Worm (Caenorhabditis elegans) whole organism, L4 larva: ENCODE measurements around the gene F58B3.4.

Source experiments
- F49E8.2 ChIP-seq: sonication (generic microtip); optimal IDR thresholded peaks from 2 replicates; lab custom pipeline; 2016; ENCODE audit warnings: missing compliant biosample characterization, mild to moderate bottlenecking, missing genetic modification characterization, borderline replicate concordance
- T20F7.1 ChIP-seq: fragments of 200-800 bp; sonication (Bioruptor generic); optimal IDR thresholded peaks from 2 replicates; lab custom pipeline; 2018; ENCODE audit warnings: mild to moderate bottlenecking, missing genetic modification characterization, missing compliant biosample characterization
- Y75B8A.6 ChIP-seq: fragments of 200-800 bp; sonication (Bioruptor generic); IDR thresholded peaks from 2 replicates; pipeline ENCODE4 v1.3.6; 2022; ENCODE audit warnings: missing genetic modification reagents, missing genetic modification characterization, missing compliant biosample characterization
- ZK337.2 ChIP-seq: fragments of 200-800 bp; sonication (Bioruptor generic); IDR thresholded peaks from 2 replicates; pipeline ENCODE4 v1.3.6; 2022; ENCODE audit warnings: missing genetic modification reagents, missing genetic modification characterization, missing compliant biosample characterization
- aha-1 ChIP-seq: fragments of 150-350 bp; peaks from one replicate; lab custom pipeline; 2014; ENCODE audit warnings: missing biosample characterization, missing genetic modification characterization
- ces-1 ChIP-seq: fragments of 150-350 bp; sonication (generic microtip); optimal IDR thresholded peaks from 4 replicates; lab custom pipeline; 2014; ENCODE audit warnings: missing biosample characterization, missing genetic modification reagents, missing genetic modification characterization
- daf-16 ChIP-seq, 3 experiments: sonication (generic microtip); optimal IDR thresholded peaks; 2 replicates each; lab custom pipeline; 2016 to 2017; ENCODE audit warnings: missing genetic modification characterization in 3 of 3, missing genetic modification reagents in 3 of 3, mild to moderate bottlenecking in 2 of 3, missing compliant biosample characterization in 2 of 3, missing biosample characterization in 1 of 3, moderate library complexity in 1 of 3
- daf-19 ChIP-seq: fragments of 200-800 bp; sonication (Bioruptor generic); conservative IDR thresholded peaks from 2 replicates; pipeline ENCODE4 v1.3.6; 2022; ENCODE audit warnings: missing genetic modification characterization, missing compliant biosample characterization
- dpl-1 ChIP-seq: fragments of 150-350 bp; optimal IDR thresholded peaks from 2 replicates; lab custom pipeline; 2014; ENCODE audit warnings: missing biosample characterization, missing genetic modification reagents, missing genetic modification characterization
- egl-43 ChIP-seq: fragments of 200-800 bp; sonication (Bioruptor generic); IDR thresholded peaks from 2 replicates; pipeline ENCODE4 v1.3.6; 2022; ENCODE audit warnings: missing genetic modification reagents, missing genetic modification characterization, missing compliant biosample characterization
- hlh-11 ChIP-seq: fragments of 200-800 bp; sonication (Bioruptor generic); optimal IDR thresholded peaks from 2 replicates; lab custom pipeline; 2018; ENCODE audit warnings: mild to moderate bottlenecking, missing genetic modification characterization, missing compliant biosample characterization
- hlh-30 ChIP-seq: sonication (generic microtip); optimal IDR thresholded peaks from 2 replicates; lab custom pipeline; 2017; ENCODE audit warnings: antibody characterized with exemption, mild to moderate bottlenecking, missing genetic modification characterization, missing compliant biosample characterization; ENCODE audit not compliant: insufficient read depth
- lin-1 ChIP-seq: fragments of 200-800 bp; sonication (Bioruptor generic); IDR thresholded peaks from 2 replicates; pipeline ENCODE4 v1.3.6; 2022; ENCODE audit warnings: missing genetic modification reagents, missing genetic modification characterization, missing compliant biosample characterization
- lin-15B ChIP-seq: fragments of 150-350 bp; sonication (generic microtip); optimal IDR thresholded peaks from 3 replicates; lab custom pipeline; 2014; ENCODE audit warnings: missing biosample characterization, missing genetic modification characterization
- lin-29 ChIP-seq: fragments of 200-800 bp; sonication (Bioruptor generic); IDR thresholded peaks from 2 replicates; pipeline ENCODE4 v1.3.6; 2022; ENCODE audit warnings: missing genetic modification reagents, missing genetic modification characterization, missing compliant biosample characterization
- lin-38 ChIP-seq: fragments of 200-800 bp; sonication (Bioruptor generic); IDR thresholded peaks from 2 replicates; pipeline ENCODE4 v1.3.6; 2022; ENCODE audit warnings: missing genetic modification reagents, missing genetic modification characterization, missing compliant biosample characterization
- lin-39 ChIP-seq: fragments of 150-350 bp; optimal IDR thresholded peaks from 2 replicates; lab custom pipeline; 2014; ENCODE audit warnings: missing biosample characterization, missing genetic modification reagents, missing genetic modification characterization
- lir-3 ChIP-seq: sonication (generic microtip); optimal IDR thresholded peaks from 2 replicates; lab custom pipeline; 2016; ENCODE audit warnings: mild to moderate bottlenecking, missing genetic modification characterization, missing compliant biosample characterization
- madf-5 ChIP-seq, 2 experiments: fragments of 200-800 bp; sonication (Bioruptor generic); IDR thresholded peaks; 2 replicates each; pipeline ENCODE4 v1.3.6; 2022; ENCODE audit warnings: missing compliant biosample characterization in 2 of 2, missing genetic modification characterization in 2 of 2
- mep-1 ChIP-seq: fragments of 150-350 bp; sonication (generic microtip); optimal IDR thresholded peaks from 3 replicates; lab custom pipeline; 2014; ENCODE audit warnings: missing biosample characterization, missing genetic modification characterization
- mes-2 ChIP-seq: sonication (generic microtip); optimal IDR thresholded peaks from 2 replicates; lab custom pipeline; 2016; ENCODE audit warnings: missing genotype, mild to moderate bottlenecking, missing genetic modification characterization, missing compliant biosample characterization; ENCODE audit not compliant: poor library complexity, severe bottlenecking
- mxl-3 ChIP-seq: fragments of 200-800 bp; sonication (Bioruptor generic); optimal IDR thresholded peaks from 2 replicates; lab custom pipeline; 2018; ENCODE audit warnings: mild to moderate bottlenecking, missing genetic modification characterization, missing compliant biosample characterization
- nhr-10 ChIP-seq: fragments of 150-350 bp; optimal IDR thresholded peaks from 2 replicates; lab custom pipeline; 2014; ENCODE audit warnings: missing biosample characterization, missing genetic modification characterization
- nhr-42 ChIP-seq: fragments of 200-800 bp; sonication (Bioruptor generic); IDR thresholded peaks from 2 replicates; pipeline ENCODE4 v1.3.6; 2022; ENCODE audit warnings: missing genetic modification characterization, missing compliant biosample characterization
- nhr-48 ChIP-seq: sonication (generic microtip); optimal IDR thresholded peaks from 2 replicates; lab custom pipeline; 2016; ENCODE audit warnings: mild to moderate bottlenecking, missing genetic modification characterization, missing compliant biosample characterization
- nhr-77 ChIP-seq: fragments of 150-350 bp; optimal IDR thresholded peaks from 2 replicates; lab custom pipeline; 2014; ENCODE audit warnings: missing biosample characterization, missing genetic modification characterization
- pha-4 ChIP-seq, 2 experiments: fragments of 150-350 bp in 1 of 2; fragments of 200-800 bp in 1 of 2; sonication (Bioruptor generic) in 1 of 2; IDR thresholded peaks in 1 of 2; optimal IDR thresholded peaks in 1 of 2; 2 replicates each; pipeline versions ENCODE4 v1.3.6 to Lab custom; 2014 to 2022; ENCODE audit warnings: missing genetic modification characterization in 2 of 2, missing genetic modification reagents in 2 of 2, missing biosample characterization in 1 of 2, missing compliant biosample characterization in 1 of 2
- rbr-2 ChIP-seq: sonication (generic microtip); optimal IDR thresholded peaks from 2 replicates; lab custom pipeline; 2016; ENCODE audit warnings: missing genotype, missing genetic modification characterization, missing compliant biosample characterization
- skn-1 ChIP-seq: fragments of 150-350 bp; optimal IDR thresholded peaks from 2 replicates; lab custom pipeline; 2014; ENCODE audit warnings: missing biosample characterization, missing genetic modification characterization
- snpc-1.2 ChIP-seq: fragments of 200-800 bp; sonication (Bioruptor generic); IDR thresholded peaks from 2 replicates; pipeline ENCODE4 v1.3.6; 2022; ENCODE audit warnings: missing genetic modification reagents, missing genetic modification characterization, missing compliant biosample characterization
- unc-130 ChIP-seq: sonication (generic microtip); optimal IDR thresholded peaks from 2 replicates; lab custom pipeline; 2016; ENCODE audit warnings: missing genetic modification reagents, missing genetic modification characterization, missing compliant biosample characterization
- unc-62 ChIP-seq, 3 experiments: fragments of 150-350 bp in 1 of 3; sonication (generic microtip); optimal IDR thresholded peaks in 2 of 3; peaks in 1 of 3; 1 replicate in 1 of 3; 2 replicates in 2 of 3; lab custom pipeline; 2014 to 2017; ENCODE audit warnings: missing biosample characterization in 3 of 3, missing genetic modification characterization in 3 of 3, missing genetic modification reagents in 3 of 3, missing genotype in 1 of 3
- ztf-7 ChIP-seq: fragments of 150-350 bp; optimal IDR thresholded peaks from 2 replicates; lab custom pipeline; 2014; ENCODE audit warnings: missing biosample characterization, missing genetic modification characterization

The F58B3.4 gene

DNA sequence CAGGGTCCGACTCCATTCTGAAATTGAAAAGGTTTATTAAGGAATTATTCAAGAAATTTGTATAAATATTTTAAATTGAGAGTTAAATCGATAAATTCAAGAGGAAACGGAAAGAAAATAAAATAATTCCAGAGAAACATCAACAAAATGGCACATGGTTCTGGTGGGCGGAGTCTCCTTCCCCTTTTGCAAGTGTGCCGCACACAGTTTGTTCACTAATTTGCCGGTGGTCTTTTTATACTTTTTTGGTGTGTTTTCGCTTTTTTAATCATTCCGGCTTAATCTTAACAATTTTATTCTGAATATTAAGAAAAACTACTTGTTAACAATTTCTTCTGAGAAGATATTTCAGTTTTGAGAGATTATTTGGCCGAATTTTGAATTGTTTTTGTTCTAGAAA, 26.7 kb downstream of the F58B3.4 start, which contains the start of the genes ragc-1 and Y24F12A.1 (continued):
- TF ChIP-seq dpl-1 (GFP tag; lab: Kevin White, UChicago) (peak; percentile 46), lin-1 (no peak), daf-19 (GFP tag; lab: Robert Waterston, UW) (no peak), rbr-2 (peak; percentile 15), mes-2 (tag; lab: Kevin White, UChicago) (peak; percentile 83), ces-1 (GFP tag; lab: Kevin White, UChicago) (no peak), T20F7.1 (GFP tag; lab: Kevin White, UChicago) (peak; percentile 3), skn-1 (tag; lab: Kevin White, UChicago) (no peak), mxl-3 (GFP tag; lab: Kevin White, UChicago) (peak; percentile 78), lin-29 (no peak), hlh-30 (tag; lab: Kevin White, UChicago) (peak; percentile 82), lin-39 (tag; lab: Kevin White, UChicago) (no peak), mep-1 (tag; lab: Kevin White, UChicago) (peak; percentile 76), pha-4 (GFP tag; IDR thresholded peaks at IDR 0.05; lab: Robert Waterston, UW) (no peak), pha-4 (tag; optimal IDR thresholded peaks at IDR 0.05; lab: Kevin White, UChicago) (peak; percentile 51), daf-16 (GFP tag; optimal IDR thresholded peaks at IDR 0.05; lab: Kevin White, UChicago) (no peak), daf-16 (tag; optimal IDR thresholded peaks at IDR 0.05; lab: Kevin White, UChicago) (peak; percentile 57), hlh-11 (tag; lab: Kevin White, UChicago) (peak; percentile 44), madf-5 (GFP tag; IDR thresholded peaks at IDR 0.05; lab: Robert Waterston, UW) (no peak), unc-130 (peak; percentile 59), lir-3 (tag; lab: Kevin White, UChicago) (no peak), nhr-42 (GFP tag; lab: Robert Waterston, UW) (no peak), nhr-77 (tag; lab: Kevin White, UChicago) (peak; percentile 27)
- TF ChIP-seq, all 104 proteins: peak for 19

DNA sequence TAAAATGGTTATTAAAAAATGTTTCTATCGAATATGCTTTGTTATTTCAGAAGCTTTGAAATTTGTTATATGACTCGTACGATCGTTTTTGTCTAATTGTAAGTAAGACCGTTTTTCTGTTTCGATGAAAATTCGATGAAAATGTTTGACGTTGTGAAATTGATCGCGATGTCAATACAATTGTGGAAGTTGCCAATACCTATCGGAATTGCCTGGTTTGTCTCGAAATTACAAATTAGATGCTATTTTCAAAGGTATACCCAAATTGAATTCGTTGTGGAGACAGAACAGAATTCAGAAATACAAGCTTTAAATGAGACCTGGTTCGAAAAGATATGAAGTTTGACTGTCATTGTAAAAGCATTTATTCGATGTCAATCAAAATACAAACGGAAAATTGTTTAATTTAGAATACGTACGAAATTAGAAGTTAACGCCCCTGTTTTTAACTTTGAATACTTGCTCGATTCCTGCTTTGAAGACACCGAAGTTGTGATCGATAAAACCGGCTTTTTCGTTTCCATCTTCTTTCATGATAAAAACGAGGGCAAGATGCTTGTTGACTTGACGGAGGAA, 28.3 kb downstream of the F58B3.4 start:
- TF ChIP-seq unc-62 (GFP tag; optimal IDR thresholded peaks at IDR 0.05 in 1 of 2; lab: Kevin White, UChicago) (peak in 1 of 2 experiments; percentile 96), unc-62 (tag; optimal IDR thresholded peaks at IDR 0.05; lab: Kevin White, UChicago) (no peak), ZK337.2 (GFP tag; lab: Robert Waterston, UW) (no peak), Y75B8A.6 (GFP tag; lab: Robert Waterston, UW) (no peak), lin-15B (no peak), lin-38 (peak; percentile 47), snpc-1.2 (GFP tag; lab: Robert Waterston, UW) (peak; percentile 40; the same call in 1 of the 2 replicates), nhr-48 (tag; lab: Kevin White, UChicago) (no peak), daf-16 (GFP tag; optimal IDR thresholded peaks at IDR 0.05; lab: Kevin White, UChicago) (no peak), daf-16 (tag; optimal IDR thresholded peaks at IDR 0.05; lab: Kevin White, UChicago) (peak; percentile 21), aha-1 (peak; percentile 13), nhr-10 (no peak), F49E8.2 (tag; lab: Kevin White, UChicago) (peak; percentile 6)

DNA sequence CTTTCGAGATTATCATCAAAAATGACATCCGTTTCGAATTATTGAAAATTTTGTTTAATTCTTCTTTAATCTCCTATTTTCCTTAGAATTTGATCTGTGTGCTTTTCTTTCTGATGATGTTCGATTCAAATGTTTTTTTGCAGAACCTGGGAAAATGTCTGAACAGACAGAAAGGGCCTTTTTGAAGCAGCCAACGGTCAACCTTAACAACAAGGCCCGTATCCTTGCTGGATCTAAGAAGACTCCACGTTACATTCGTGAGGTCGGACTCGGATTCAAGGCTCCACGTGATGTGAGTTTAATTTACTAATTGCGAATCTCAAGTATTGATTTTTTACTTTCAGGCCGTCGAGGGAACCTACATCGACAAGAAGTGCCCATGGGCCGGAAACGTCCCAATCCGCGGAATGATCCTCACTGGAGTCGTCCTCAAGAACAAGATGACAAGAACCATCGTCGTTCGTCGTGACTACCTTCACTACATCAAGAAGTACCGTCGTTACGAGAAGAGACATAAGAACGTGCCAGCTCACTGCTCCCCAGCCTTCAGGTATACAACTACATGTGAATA, 29.1 kb downstream of the F58B3.4 start, which contains the start of gene rps-11:
Gene rps-11, plus strand, starts transcription at position 144 of the 571 bp plus-strand sequence.
- TF ChIP-seq egl-43 (GFP tag; lab: Robert Waterston, UW) (0 out of 2 replicates have a peak, but pooled peaks have one; percentile 6), ztf-7 (tag; lab: Kevin White, UChicago) (no peak), aha-1 (peak; percentile 92), T20F7.1 (GFP tag; lab: Kevin White, UChicago) (no peak)
